Worm (Caenorhabditis elegans): ENCODE measurements around the gene fahd-1.

fahd-1 gene

ce11 chrIII:7891573-7892306 lies at the start of gene fahd-1, which contains the start of gene ZK688.5:
Gene fahd-1, plus strand, starts transcription at chrIII:7892256.
Gene ZK688.5, minus strand, starts transcription at chrIII:7891623.
- TF ChIP-seq F13C5.2 (tag; optimal IDR thresholded peaks at IDR 0.05) (peak; percentile 10), ceh-13 (GFP tag; optimal IDR thresholded peaks at IDR 0.05) (no peak), sea-1 (GFP tag; conservative IDR thresholded peaks at IDR 0.05) (peak; percentile 58; the same call in 1 of the 2 replicates), scrt-1 (GFP tag; IDR thresholded peaks at IDR 0.05) (no peak), tbx-11 (GFP tag; IDR thresholded peaks at IDR 0.05) (no peak)

- TF ChIP-seq tra-4 (tag; optimal IDR thresholded peaks at IDR 0.05) = no peak
- TF ChIP-seq F13C5.2 (tag; optimal IDR thresholded peaks at IDR 0.05) = no peak
- TF ChIP-seq ama-1 (optimal IDR thresholded peaks at IDR 0.05) = no peak
- TF ChIP-seq ets-7 (tag; optimal IDR thresholded peaks at IDR 0.05) = no peak
- TF ChIP-seq B0310.2 (tag; optimal IDR thresholded peaks at IDR 0.05) = no peak
- TF ChIP-seq sea-1 (GFP tag; conservative IDR thresholded peaks at IDR 0.05) = no peak
- TF ChIP-seq hmbx-1 (tag; optimal IDR thresholded peaks at IDR 0.05) = no peak
- TF ChIP-seq hmg-4 (GFP tag; optimal IDR thresholded peaks at IDR 0.05) = no peak
- no peak for TF ChIP-seq scrt-1 (GFP tag; IDR thresholded peaks at IDR 0.05)
- no peak for TF ChIP-seq flt-1 (GFP tag; IDR thresholded peaks at IDR 0.05)
- TF ChIP-seq pes-1 (GFP tag; IDR thresholded peaks at IDR 0.05) = no peak
- TF ChIP-seq hnd-1 (tag; optimal IDR thresholded peaks at IDR 0.05) = no peak
- no peak for TF ChIP-seq ceh-36 (tag; optimal IDR thresholded peaks at IDR 0.05)
- TF ChIP-seq tbx-11 (GFP tag; IDR thresholded peaks at IDR 0.05) = no peak
- TF ChIP-seq ceh-13 (GFP tag; optimal IDR thresholded peaks at IDR 0.05) = no peak
- TF ChIP-seq tbx-37 (GFP tag; conservative IDR thresholded peaks at IDR 0.05) = no peak
- no peak for TF ChIP-seq aly-1 (tag; optimal IDR thresholded peaks at IDR 0.05)
Observed at ce11 chrIII:7843536-7843935, 48.5 kb upstream of the fahd-1 start, which contains the start of gene ZK652.8. Gene ZK652.8, minus strand, starts transcription at chrIII:7843636.

ce11 chrIII:7848173-7848572 lies 43.9 kb upstream of the fahd-1 start:
- TF ChIP-seq ama-1 (optimal IDR thresholded peaks at IDR 0.05) (no peak), ceh-36 (tag; optimal IDR thresholded peaks at IDR 0.05) (no peak), sea-1 (GFP tag; conservative IDR thresholded peaks at IDR 0.05) (no peak), aly-1 (tag; optimal IDR thresholded peaks at IDR 0.05) (no peak), ceh-13 (GFP tag; optimal IDR thresholded peaks at IDR 0.05) (no peak), scrt-1 (GFP tag; IDR thresholded peaks at IDR 0.05) (no peak), hmg-4 (GFP tag; optimal IDR thresholded peaks at IDR 0.05) (no peak), F13C5.2 (tag; optimal IDR thresholded peaks at IDR 0.05) (no peak), tra-4 (tag; optimal IDR thresholded peaks at IDR 0.05) (no peak), hmbx-1 (tag; optimal IDR thresholded peaks at IDR 0.05) (no peak), pes-1 (GFP tag; IDR thresholded peaks at IDR 0.05) (no peak), tbx-11 (GFP tag; IDR thresholded peaks at IDR 0.05) (no peak), B0310.2 (tag; optimal IDR thresholded peaks at IDR 0.05) (no peak), ets-7 (tag; optimal IDR thresholded peaks at IDR 0.05) (no peak), hnd-1 (tag; optimal IDR thresholded peaks at IDR 0.05) (no peak), tbx-37 (GFP tag; conservative IDR thresholded peaks at IDR 0.05) (no peak), flt-1 (GFP tag; IDR thresholded peaks at IDR 0.05) (no peak)

ce11 chrIII:7854494-7855184 lies 37.4 kb upstream of the fahd-1 start, which contains the start of gene rpl-35:
Gene rpl-35, plus strand, starts transcription at chrIII:7855134.
- TF ChIP-seq aly-1 (tag; optimal IDR thresholded peaks at IDR 0.05) = no peak
- TF ChIP-seq tbx-37 (GFP tag; conservative IDR thresholded peaks at IDR 0.05) = peak; percentile 74
- peak; percentile 98 for TF ChIP-seq F13C5.2 (tag; optimal IDR thresholded peaks at IDR 0.05)
- TF ChIP-seq hmbx-1 (tag; optimal IDR thresholded peaks at IDR 0.05) = peak; percentile 67
- TF ChIP-seq scrt-1 (GFP tag; IDR thresholded peaks at IDR 0.05) = peak; percentile 72
- peak; percentile 50 for TF ChIP-seq B0310.2 (tag; optimal IDR thresholded peaks at IDR 0.05)
- TF ChIP-seq tbx-11 (GFP tag; IDR thresholded peaks at IDR 0.05) = peak; percentile 82
- TF ChIP-seq hnd-1 (tag; optimal IDR thresholded peaks at IDR 0.05) = peak; percentile 52
- TF ChIP-seq tra-4 (tag; optimal IDR thresholded peaks at IDR 0.05) = peak; percentile 41
- TF ChIP-seq pes-1 (GFP tag; IDR thresholded peaks at IDR 0.05) = peak; percentile 77
- TF ChIP-seq ets-7 (tag; optimal IDR thresholded peaks at IDR 0.05) = peak; percentile 56
- TF ChIP-seq ceh-36 (tag; optimal IDR thresholded peaks at IDR 0.05) = peak; percentile 64
- peak; percentile 80 for TF ChIP-seq flt-1 (GFP tag; IDR thresholded peaks at IDR 0.05)
- peak; percentile 49 for TF ChIP-seq ceh-13 (GFP tag; optimal IDR thresholded peaks at IDR 0.05)
- no peak for TF ChIP-seq ama-1 (optimal IDR thresholded peaks at IDR 0.05)
- TF ChIP-seq sea-1 (GFP tag; conservative IDR thresholded peaks at IDR 0.05) = peak; percentile 77
- no peak for TF ChIP-seq hmg-4 (GFP tag; optimal IDR thresholded peaks at IDR 0.05)

ce11 chrIII:7855468-7855867 lies 36.6 kb upstream of the fahd-1 start:
- TF ChIP-seq tbx-37 (GFP tag; conservative IDR thresholded peaks at IDR 0.05) (no peak), ama-1 (optimal IDR thresholded peaks at IDR 0.05) (no peak), hmbx-1 (tag; optimal IDR thresholded peaks at IDR 0.05) (no peak), tbx-11 (GFP tag; IDR thresholded peaks at IDR 0.05) (no peak), ets-7 (tag; optimal IDR thresholded peaks at IDR 0.05) (no peak), B0310.2 (tag; optimal IDR thresholded peaks at IDR 0.05) (no peak), ceh-13 (GFP tag; optimal IDR thresholded peaks at IDR 0.05) (no peak), tra-4 (tag; optimal IDR thresholded peaks at IDR 0.05) (no peak), aly-1 (tag; optimal IDR thresholded peaks at IDR 0.05) (no peak)

ce11 chrIII:7857142-7857541 lies 34.9 kb upstream of the fahd-1 start, which contains the start of gene tag-307:
Gene tag-307, minus strand, starts transcription at chrIII:7857242.
- TF ChIP-seq ets-7 (tag; optimal IDR thresholded peaks at IDR 0.05) = no peak
- no peak for TF ChIP-seq hmbx-1 (tag; optimal IDR thresholded peaks at IDR 0.05)
- no peak for TF ChIP-seq flt-1 (GFP tag; IDR thresholded peaks at IDR 0.05)
- TF ChIP-seq pes-1 (GFP tag; IDR thresholded peaks at IDR 0.05) = no peak
- no peak for TF ChIP-seq tbx-11 (GFP tag; IDR thresholded peaks at IDR 0.05)
- TF ChIP-seq scrt-1 (GFP tag; IDR thresholded peaks at IDR 0.05) = no peak
- no peak for TF ChIP-seq hmg-4 (GFP tag; optimal IDR thresholded peaks at IDR 0.05)
- no peak for TF ChIP-seq ceh-36 (tag; optimal IDR thresholded peaks at IDR 0.05)
- TF ChIP-seq sea-1 (GFP tag; conservative IDR thresholded peaks at IDR 0.05) = no peak
- no peak for TF ChIP-seq ama-1 (optimal IDR thresholded peaks at IDR 0.05)
- no peak for TF ChIP-seq F13C5.2 (tag; optimal IDR thresholded peaks at IDR 0.05)
- no peak for TF ChIP-seq tra-4 (tag; optimal IDR thresholded peaks at IDR 0.05)
- TF ChIP-seq B0310.2 (tag; optimal IDR thresholded peaks at IDR 0.05) = no peak
- no peak for TF ChIP-seq hnd-1 (tag; optimal IDR thresholded peaks at IDR 0.05)
